Fruit fly (Drosophila melanogaster): ENCODE results near the gene CG43091.

Gene CG43091

DNA sequence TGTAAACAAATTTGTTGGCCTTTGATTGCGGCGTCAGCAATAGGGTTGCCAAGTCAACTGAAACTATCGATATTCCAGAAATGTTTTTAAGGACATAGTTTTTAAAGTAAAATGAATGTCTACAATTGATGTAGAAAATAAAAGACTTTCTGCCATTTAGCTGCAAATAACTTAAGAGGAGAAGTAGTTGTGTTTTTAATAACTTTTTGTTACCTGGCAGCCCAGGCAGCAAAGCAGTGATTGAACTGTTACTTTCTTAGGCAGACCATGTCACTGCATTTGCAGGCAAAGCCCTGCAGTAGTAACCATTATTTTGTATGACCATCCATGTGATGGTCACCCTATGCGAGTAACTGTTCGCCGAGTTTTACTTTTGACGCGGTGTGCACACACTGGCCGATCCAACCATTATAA, 18.0 kb downstream of the CG43091 start, which contains the start of the genes rumi, CG7029 and Usp12-46 (continued):
- TF ChIP-seq trh (GFP tag; optimal IDR thresholded peaks at IDR 0.05), result peak; percentile 43
- peak; percentile 92 for TF ChIP-seq Xbp1 (GFP tag; optimal IDR thresholded peaks at IDR 0.05)
- TF ChIP-seq CG3995 (GFP tag; optimal IDR thresholded peaks at IDR 0.05), result peak; percentile 100
- peak; percentile 88 for TF ChIP-seq ind (GFP tag; optimal IDR thresholded peaks at IDR 0.05)
- peak; percentile 59 for TF ChIP-seq wor (GFP tag; IDR thresholded peaks at IDR 0.05)
- peak; percentile 97 for TF ChIP-seq row (GFP tag; IDR thresholded peaks at IDR 0.05)
- no peak for TF ChIP-seq fru (optimal IDR thresholded peaks at IDR 0.05)
- TF ChIP-seq Awh (GFP tag; IDR thresholded peaks at IDR 0.05), result peak; percentile 63
- TF ChIP-seq Mes4 (GFP tag; optimal IDR thresholded peaks at IDR 0.05), result peak; percentile 78
- TF ChIP-seq CG6654 (GFP tag; optimal IDR thresholded peaks at IDR 0.05), result peak; percentile 44
- peak; percentile 59 for TF ChIP-seq schlank (tag; optimal IDR thresholded peaks at IDR 0.05)
- TF ChIP-seq Optix (GFP tag; IDR thresholded peaks at IDR 0.05), result peak; percentile 81
- peak; percentile 90 for TF ChIP-seq CG10366 (GFP tag; IDR thresholded peaks at IDR 0.05)
- peak; percentile 88 for TF ChIP-seq CG6689 (GFP tag; IDR thresholded peaks at IDR 0.05)
- peak; percentile 79 for TF ChIP-seq lbe (GFP tag; optimal IDR thresholded peaks at IDR 0.05)
- TF ChIP-seq CG3163 (GFP tag; optimal IDR thresholded peaks at IDR 0.05), result peak; percentile 81
- TF ChIP-seq CG8924 (tag; optimal IDR thresholded peaks at IDR 0.05), result peak; percentile 87
- TF ChIP-seq CG9609 (GFP tag; optimal IDR thresholded peaks at IDR 0.05), result peak; percentile 87
- peak; percentile 75 for TF ChIP-seq luna (GFP tag; optimal IDR thresholded peaks at IDR 0.05)
- peak; percentile 82 for TF ChIP-seq fd96Cb (tag; optimal IDR thresholded peaks at IDR 0.05)
- TF ChIP-seq slou (GFP tag; optimal IDR thresholded peaks at IDR 0.05), result peak; percentile 69
- TF ChIP-seq scrt (GFP tag; optimal IDR thresholded peaks at IDR 0.05), result peak; percentile 79
- no peak for TF ChIP-seq kah (GFP tag; optimal IDR thresholded peaks at IDR 0.05)
- TF ChIP-seq CG9727 (GFP tag; optimal IDR thresholded peaks at IDR 0.05), result peak; percentile 86
- TF ChIP-seq Gug (GFP tag; IDR thresholded peaks at IDR 0.05), result peak; percentile 77; the same call in 3 of the 4 replicates
- peak; percentile 90 for TF ChIP-seq ci (GFP tag; IDR thresholded peaks at IDR 0.05)
- peak; percentile 98 for TF ChIP-seq HmgD (GFP tag; optimal IDR thresholded peaks at IDR 0.05)
- TF ChIP-seq CG31224 (GFP tag; IDR thresholded peaks at IDR 0.05), result peak; percentile 58; the same call in 1 of the 2 replicates
- peak; percentile 90 for TF ChIP-seq lab (GFP tag; optimal IDR thresholded peaks at IDR 0.05)
- TF ChIP-seq CG12769 (tag; optimal IDR thresholded peaks at IDR 0.05), result no peak
- TF ChIP-seq CG32772 (GFP tag; IDR thresholded peaks at IDR 0.05), result peak; percentile 83
- TF ChIP-seq pum (GFP tag; optimal IDR thresholded peaks at IDR 0.05), result peak; percentile 89
- TF ChIP-seq Rfx (GFP tag; IDR thresholded peaks at IDR 0.05), result peak; percentile 89
- no peak for TF ChIP-seq ash1 (GFP tag; optimal IDR thresholded peaks at IDR 0.05)
- peak; percentile 93 for TF ChIP-seq slbo (GFP tag; IDR thresholded peaks at IDR 0.05)
- TF ChIP-seq Taf1 (GFP tag; IDR thresholded peaks at IDR 0.05), result peak; percentile 53; the same call in 1 of the 2 replicates
- peak; percentile 91 for TF ChIP-seq CG2712 (tag; optimal IDR thresholded peaks at IDR 0.05)
- peak; percentile 67 for TF ChIP-seq CG3838 (GFP tag; optimal IDR thresholded peaks at IDR 0.05)
- TF ChIP-seq dan (GFP tag; IDR thresholded peaks at IDR 0.05), result no peak
- no peak for TF ChIP-seq D (optimal IDR thresholded peaks at IDR 0.05)
- peak; percentile 69 for TF ChIP-seq D (GFP tag; optimal IDR thresholded peaks at IDR 0.05)
- peak; percentile 70 for TF ChIP-seq Usf (GFP tag; optimal IDR thresholded peaks at IDR 0.05)
- peak; percentile 80 for TF ChIP-seq tgo (GFP tag; IDR thresholded peaks at IDR 0.05)
- peak in 1 of 2 experiments; percentile 58 for TF ChIP-seq Eip74EF (GFP tag; optimal IDR thresholded peaks at IDR 0.05)
- TF ChIP-seq CG10654 (GFP tag; optimal IDR thresholded peaks at IDR 0.05), result peak; percentile 87
- no peak for TF ChIP-seq corto (GFP tag; optimal IDR thresholded peaks at IDR 0.05)
- peak; percentile 94 for TF ChIP-seq vvl (GFP tag; IDR thresholded peaks at IDR 0.05)
- no peak for TF ChIP-seq jing (GFP tag; optimal IDR thresholded peaks at IDR 0.05)
- TF ChIP-seq so (GFP tag; IDR thresholded peaks at IDR 0.05), result peak; percentile 77; the same call in 1 of the 3 replicates
- peak; percentile 91 for TF ChIP-seq CG30403 (GFP tag; optimal IDR thresholded peaks at IDR 0.05)
- peak; percentile 84 for TF ChIP-seq lmd (GFP tag; IDR thresholded peaks at IDR 0.05)
- TF ChIP-seq CG2116 (GFP tag; optimal IDR thresholded peaks at IDR 0.05), result peak; percentile 76

Data from whole organism, embryonic.